Worm (Caenorhabditis elegans) whole organism, L3 larva: ENCODE measurements around the gene K08H2.10.

Experiments used
- ZK546.5 ChIP-seq: sonication (generic microtip); optimal IDR thresholded peaks from 2 replicates; lab custom pipeline; 2017; ENCODE audit warnings: missing biosample characterization, missing genetic modification characterization
- aly-2 ChIP-seq: fragments of 150-350 bp; optimal IDR thresholded peaks from 2 replicates; lab custom pipeline; 2014; ENCODE audit warnings: missing biosample characterization, missing genetic modification characterization
- ceh-16 ChIP-seq: sonication (generic microtip); optimal IDR thresholded peaks from 2 replicates; lab custom pipeline; 2017; ENCODE audit warnings: missing biosample characterization, missing genetic modification characterization
- ceh-28 ChIP-seq: fragments of 150-350 bp; optimal IDR thresholded peaks from 2 replicates; lab custom pipeline; 2014; ENCODE audit warnings: missing biosample characterization, missing genetic modification reagents, missing genetic modification characterization
- ceh-82 ChIP-seq: fragments of 150-350 bp; optimal IDR thresholded peaks from 2 replicates; lab custom pipeline; 2014; ENCODE audit warnings: missing biosample characterization, missing genetic modification characterization
- ceh-9 ChIP-seq: sonication (generic microtip); optimal IDR thresholded peaks from 2 replicates; lab custom pipeline; 2018; ENCODE audit warnings: missing biosample characterization, missing genetic modification characterization
- egl-5 ChIP-seq: fragments of 150-350 bp; optimal IDR thresholded peaks from 2 replicates; lab custom pipeline; 2017; ENCODE audit warnings: missing biosample characterization, missing genetic modification reagents, missing genetic modification characterization, inconsistent platforms
- elt-1 ChIP-seq: fragments of 150-350 bp; optimal IDR thresholded peaks from 2 replicates; lab custom pipeline; 2014; ENCODE audit warnings: missing biosample characterization, missing genetic modification characterization
- elt-2 ChIP-seq: sonication (generic microtip); optimal IDR thresholded peaks from 2 replicates; lab custom pipeline; 2016; ENCODE audit warnings: missing genetic modification reagents, mild to moderate bottlenecking, missing genetic modification characterization, missing compliant biosample characterization
- elt-3 ChIP-seq, 3 experiments: fragments of 150-350 bp in 1 of 3; sonication (generic microtip) in 2 of 3; optimal IDR thresholded peaks; 2 replicates in 2 of 3; 4 replicates in 1 of 3; lab custom pipeline; 2014 to 2017; ENCODE audit warnings: missing biosample characterization in 3 of 3, missing genetic modification characterization in 3 of 3
- eor-1 ChIP-seq, 2 experiments: fragments of 150-350 bp; optimal IDR thresholded peaks; 2 replicates each; lab custom pipeline; 2014 to 2018; ENCODE audit warnings: missing biosample characterization in 2 of 2, missing genetic modification characterization in 2 of 2
- fkh-10 ChIP-seq: sonication (generic microtip); optimal IDR thresholded peaks from 2 replicates; lab custom pipeline; 2017; ENCODE audit warnings: missing biosample characterization, missing genetic modification reagents, missing genetic modification characterization
- fos-1 ChIP-seq: fragments of 150-350 bp; optimal IDR thresholded peaks from 2 replicates; lab custom pipeline; 2014; ENCODE audit warnings: missing biosample characterization, missing genetic modification characterization
- hmg-11 ChIP-seq: sonication (generic microtip); optimal IDR thresholded peaks from 2 replicates; lab custom pipeline; 2016; ENCODE audit warnings: missing genetic modification characterization, missing compliant biosample characterization
- jun-1 ChIP-seq: fragments of 150-350 bp; optimal IDR thresholded peaks from 2 replicates; lab custom pipeline; 2014; ENCODE audit warnings: missing biosample characterization, missing genetic modification reagents, missing genetic modification characterization
- lsy-12 ChIP-seq: sonication (generic microtip); optimal IDR thresholded peaks from 2 replicates; lab custom pipeline; 2016; ENCODE audit warnings: mild to moderate bottlenecking, missing genetic modification characterization, missing compliant biosample characterization
- mdl-1 ChIP-seq: fragments of 150-350 bp; optimal IDR thresholded peaks from 2 replicates; lab custom pipeline; 2014; ENCODE audit warnings: missing biosample characterization, missing genetic modification characterization
- mml-1 ChIP-seq: fragments of 150-350 bp; sonication (generic microtip); optimal IDR thresholded peaks from 3 replicates; lab custom pipeline; 2014; ENCODE audit warnings: missing biosample characterization, missing genetic modification characterization
- nfya-1 ChIP-seq: sonication (generic microtip); optimal IDR thresholded peaks from 2 replicates; lab custom pipeline; 2017; ENCODE audit warnings: missing genetic modification characterization, mild to moderate bottlenecking, missing compliant biosample characterization, antibody characterized with exemption, moderate library complexity; ENCODE audit not compliant: insufficient read depth
- nhr-12 ChIP-seq: fragments of 150-350 bp; optimal IDR thresholded peaks from 2 replicates; lab custom pipeline; 2014; ENCODE audit warnings: missing biosample characterization, missing genetic modification characterization
- nhr-23 ChIP-seq: fragments of 150-350 bp; optimal IDR thresholded peaks from 2 replicates; lab custom pipeline; 2014; ENCODE audit warnings: missing biosample characterization, missing genetic modification reagents, missing genetic modification characterization
- nhr-25 ChIP-seq: sonication (generic microtip); optimal IDR thresholded peaks from 2 replicates; lab custom pipeline; 2017; ENCODE audit warnings: missing biosample characterization, missing genetic modification characterization
- nhr-28 ChIP-seq: fragments of 150-350 bp; optimal IDR thresholded peaks from 2 replicates; lab custom pipeline; 2014; ENCODE audit warnings: missing biosample characterization, missing genetic modification characterization
- nhr-43 ChIP-seq: sonication (generic microtip); optimal IDR thresholded peaks from 2 replicates; lab custom pipeline; 2016; ENCODE audit warnings: mild to moderate bottlenecking, missing genetic modification characterization, missing compliant biosample characterization; ENCODE audit not compliant: poor library complexity, severe bottlenecking
- nhr-67 ChIP-seq: fragments of 150-350 bp; optimal IDR thresholded peaks from 2 replicates; lab custom pipeline; 2014; ENCODE audit warnings: missing biosample characterization, missing genetic modification characterization
- pha-4 ChIP-seq: fragments of 150-350 bp; optimal IDR thresholded peaks from 2 replicates; lab custom pipeline; 2014; ENCODE audit warnings: missing biosample characterization, missing genetic modification reagents, missing genetic modification characterization
- pqm-1 ChIP-seq: fragments of 150-350 bp; optimal IDR thresholded peaks from 2 replicates; lab custom pipeline; 2017; ENCODE audit warnings: missing biosample characterization, missing genetic modification characterization, inconsistent platforms
- sea-2 ChIP-seq: fragments of 150-350 bp; sonication (generic microtip); optimal IDR thresholded peaks from 4 replicates; lab custom pipeline; 2014; ENCODE audit warnings: missing biosample characterization, missing genetic modification reagents, missing genetic modification characterization
- skn-1 ChIP-seq: fragments of 150-350 bp; optimal IDR thresholded peaks from 2 replicates; lab custom pipeline; 2014; ENCODE audit warnings: missing biosample characterization, missing genetic modification characterization
- snpc-4 ChIP-seq: fragments of 150-350 bp; optimal IDR thresholded peaks from 2 replicates; lab custom pipeline; 2014; ENCODE audit warnings: missing biosample characterization, missing genetic modification characterization
- tbx-2 ChIP-seq: sonication (generic microtip); optimal IDR thresholded peaks from 2 replicates; lab custom pipeline; 2016; ENCODE audit warnings: mild to moderate bottlenecking, missing genetic modification characterization, missing compliant biosample characterization
- unc-39 ChIP-seq: sonication (generic microtip); optimal IDR thresholded peaks from 4 replicates; lab custom pipeline; 2017; ENCODE audit warnings: missing biosample characterization, missing genetic modification characterization
- unc-62 ChIP-seq: fragments of 150-350 bp; sonication (generic microtip); optimal IDR thresholded peaks from 4 replicates; lab custom pipeline; 2014; ENCODE audit warnings: missing biosample characterization, missing genetic modification reagents, missing genetic modification characterization
- zag-1 ChIP-seq: fragments of 150-350 bp; optimal IDR thresholded peaks from 2 replicates; lab custom pipeline; 2014; ENCODE audit warnings: missing biosample characterization, missing genetic modification characterization
- ztf-11 ChIP-seq: fragments of 150-350 bp; optimal IDR thresholded peaks from 2 replicates; lab custom pipeline; 2014; ENCODE audit warnings: missing biosample characterization, missing genetic modification characterization
- ztf-4 ChIP-seq: fragments of 150-350 bp; optimal IDR thresholded peaks from 2 replicates; lab custom pipeline; 2014; ENCODE audit warnings: missing biosample characterization, missing genetic modification characterization

K08H2.10 gene

ce11 chrX:13294669-13295068 is 37.1 kb downstream of the K08H2.10 start, which contains the start of gene srd-36:
Gene srd-36 (minus strand): TSS chrX:13294769.
- TF ChIP-seq nhr-25 (tag; lab: Kevin White, UChicago) (no peak), nfya-1 (tag; lab: Kevin White, UChicago) (no peak), snpc-4 (tag; lab: Kevin White, UChicago) (no peak), ceh-82 (tag; lab: Kevin White, UChicago) (no peak), mdl-1 (tag; lab: Kevin White, UChicago) (no peak), lsy-12 (tag; lab: Kevin White, UChicago) (no peak), skn-1 (tag; lab: Kevin White, UChicago) (no peak), fkh-10 (GFP tag; lab: Kevin White, UChicago) (no peak), ZK546.5 (tag; lab: Kevin White, UChicago) (no peak), elt-3 (tag; optimal IDR thresholded peaks at IDR 0.05; lab: Kevin White, UChicago) (no peak), nhr-43 (tag; lab: Kevin White, UChicago) (no peak), ceh-28 (tag; lab: Kevin White, UChicago) (no peak), unc-62 (GFP tag; lab: Kevin White, UChicago) (no peak), mml-1 (tag; lab: Kevin White, UChicago) (no peak), pqm-1 (no peak)

ce11 chrX:13300503-13300902 is 42.9 kb downstream of the K08H2.10 start, which contains the start of gene srd-39:
Gene srd-39 (minus strand): TSS chrX:13300603.
- TF ChIP-seq unc-39 (tag; lab: Kevin White, UChicago) (no peak), mml-1 (tag; lab: Kevin White, UChicago) (no peak), jun-1 (tag; lab: Kevin White, UChicago) (no peak), egl-5 (tag; lab: Kevin White, UChicago) (no peak), ceh-82 (tag; lab: Kevin White, UChicago) (no peak), nhr-67 (tag; lab: Kevin White, UChicago) (no peak), nhr-25 (tag; lab: Kevin White, UChicago) (no peak), fkh-10 (GFP tag; lab: Kevin White, UChicago) (no peak), ztf-4 (tag; lab: Kevin White, UChicago) (no peak), aly-2 (tag; lab: Kevin White, UChicago) (no peak), elt-3 (tag; optimal IDR thresholded peaks at IDR 0.05; lab: Kevin White, UChicago) (no peak), fos-1 (tag; lab: Kevin White, UChicago) (no peak), ceh-16 (no peak), elt-1 (tag; lab: Kevin White, UChicago) (no peak), sea-2 (no peak), skn-1 (tag; lab: Kevin White, UChicago) (no peak), hmg-11 (tag; lab: Kevin White, UChicago) (no peak)

- TF ChIP-seq zag-1 (tag; lab: Kevin White, UChicago): no peak
- TF ChIP-seq unc-39 (tag; lab: Kevin White, UChicago): no peak
- no peak for TF ChIP-seq ztf-11 (tag; lab: Kevin White, UChicago)
- TF ChIP-seq elt-3 (tag; optimal IDR thresholded peaks at IDR 0.05; lab: Kevin White, UChicago): no peak
- no peak for TF ChIP-seq nhr-43 (tag; lab: Kevin White, UChicago)
- no peak for TF ChIP-seq sea-2
- no peak for TF ChIP-seq mml-1 (tag; lab: Kevin White, UChicago)
- TF ChIP-seq eor-1 (tag; optimal IDR thresholded peaks at IDR 0.05; lab: Kevin White, UChicago): no peak
- no peak for TF ChIP-seq ceh-9 (tag; lab: Kevin White, UChicago)
- TF ChIP-seq unc-62 (GFP tag; lab: Kevin White, UChicago): no peak
- no peak for TF ChIP-seq nhr-67 (tag; lab: Kevin White, UChicago)
- TF ChIP-seq fkh-10 (GFP tag; lab: Kevin White, UChicago): no peak
- no peak for TF ChIP-seq lsy-12 (tag; lab: Kevin White, UChicago)
- TF ChIP-seq tbx-2 (tag; lab: Kevin White, UChicago): no peak
- TF ChIP-seq skn-1 (tag; lab: Kevin White, UChicago): no peak
- no peak for TF ChIP-seq aly-2 (tag; lab: Kevin White, UChicago)
- TF ChIP-seq, all 47 proteins: peak for 0
These were observed 45.8 kb downstream of the K08H2.10 start, which contains the start of gene srd-42 for ce11 chrX:13303357-13303756. Gene srd-42 (minus strand): TSS chrX:13303457.

- TF ChIP-seq mml-1 (tag; lab: Kevin White, UChicago) (no peak), nhr-12 (tag; lab: Kevin White, UChicago) (no peak), nhr-23 (tag; lab: Kevin White, UChicago) (no peak), pha-4 (tag; lab: Kevin White, UChicago) (no peak), elt-2 (tag; lab: Kevin White, UChicago) (no peak), nhr-28 (tag; lab: Kevin White, UChicago) (no peak), nhr-67 (tag; lab: Kevin White, UChicago) (no peak), egl-5 (tag; lab: Kevin White, UChicago) (no peak), lsy-12 (tag; lab: Kevin White, UChicago) (no peak), ceh-9 (tag; lab: Kevin White, UChicago) (no peak)
- TF ChIP-seq, all 47 proteins: peak for 0
These were observed 48.2 kb downstream of the K08H2.10 start, which contains the start of gene srd-43 for ce11 chrX:13305779-13306178. Gene srd-43 (minus strand): TSS chrX:13305844.
